Fruit fly (Drosophila melanogaster) whole organism, embryonic: ENCODE measurements around the gene Reg-2.
A peak's percentile ranks its signal among the peaks of the same experiment; 100 is the strongest.

Experiments used
- Abd-B ChIP-seq: fragments of 200-800 bp; sonication (Bioruptor generic); optimal IDR thresholded peaks from 2 replicates; lab custom pipeline; 2018; ENCODE audit warnings: missing biosample characterization, mild to moderate bottlenecking, missing genetic modification characterization, moderate library complexity
- Ada2b ChIP-seq: fragments of 200-800 bp; sonication (Bioruptor generic); IDR thresholded peaks from 2 replicates; pipeline ENCODE4 v1.3.6; 2022; ENCODE audit warnings: missing biosample characterization, missing genetic modification characterization
- BEAF-32 ChIP-seq: fragments of 200-800 bp; sonication (Bioruptor generic); optimal IDR thresholded peaks from 3 replicates; lab custom pipeline; 2017; ENCODE audit warnings: missing biosample characterization, missing genetic modification characterization, mild to moderate bottlenecking, moderate library complexity, missing genetic modification reagents
- CG1233 ChIP-seq: fragments of 200-800 bp; sonication (Bioruptor generic); optimal IDR thresholded peaks from 4 replicates; lab custom pipeline; 2018; ENCODE audit warnings: missing biosample characterization, mild to moderate bottlenecking, missing genetic modification characterization
- CG13123 ChIP-seq: fragments of 200-800 bp; sonication (Bioruptor generic); optimal IDR thresholded peaks from 2 replicates; lab custom pipeline; 2016; ENCODE audit warnings: missing biosample characterization, missing genetic modification characterization
- CG15601 ChIP-seq: fragments of 200-800 bp; sonication (Bioruptor generic); optimal IDR thresholded peaks from 3 replicates; lab custom pipeline; 2019; ENCODE audit warnings: missing biosample characterization, mild to moderate bottlenecking, missing genetic modification characterization, moderate library complexity
- CG1647 ChIP-seq: fragments of 200-800 bp; sonication (Bioruptor generic); optimal IDR thresholded peaks from 3 replicates; lab custom pipeline; 2016; ENCODE audit warnings: missing biosample characterization, missing genetic modification characterization
- CG16779 ChIP-seq: fragments of 200-800 bp; sonication (Bioruptor generic); IDR thresholded peaks from 2 replicates; pipeline ENCODE4 v1.3.6; 2022; ENCODE audit warnings: missing biosample characterization, missing genetic modification characterization
- CG17385 ChIP-seq: fragments of 200-800 bp; sonication (Bioruptor generic); optimal IDR thresholded peaks from 3 replicates; lab custom pipeline; 2018; ENCODE audit warnings: missing biosample characterization, mild to moderate bottlenecking, missing genetic modification characterization
- CG1832 ChIP-seq: fragments of 200-800 bp; sonication (Bioruptor generic); optimal IDR thresholded peaks from 2 replicates; lab custom pipeline; 2017; ENCODE audit warnings: missing biosample characterization, mild to moderate bottlenecking, missing genetic modification characterization, inconsistent platforms
- CG42726 ChIP-seq: fragments of 200-800 bp; sonication (Bioruptor generic); IDR thresholded peaks from 2 replicates; pipeline ENCODE4 v1.3.6; 2022; ENCODE audit warnings: missing biosample characterization, missing genetic modification characterization; ENCODE audit not compliant: partially characterized antibody
- CG5245 ChIP-seq: fragments of 200-800 bp; sonication (Bioruptor generic); optimal IDR thresholded peaks from 3 replicates; lab custom pipeline; 2016; ENCODE audit warnings: missing biosample characterization, missing genetic modification characterization
- CG6791 ChIP-seq: fragments of 200-800 bp; sonication (Bioruptor generic); IDR thresholded peaks from 3 replicates; pipeline ENCODE4 v1.3.6; 2022; ENCODE audit warnings: missing biosample characterization, missing genetic modification characterization; ENCODE audit not compliant: partially characterized antibody
- CG7372 ChIP-seq: fragments of 200-800 bp; sonication (Bioruptor generic); IDR thresholded peaks from 2 replicates; pipeline ENCODE4 v1.3.6; 2022; ENCODE audit warnings: missing biosample characterization, missing genetic modification characterization
- CG9609 ChIP-seq: fragments of 200-800 bp; sonication (Bioruptor generic); optimal IDR thresholded peaks from 3 replicates; lab custom pipeline; 2016; ENCODE audit warnings: missing biosample characterization, missing genetic modification characterization
- CrebB ChIP-seq: fragments of 200-800 bp; sonication (Bioruptor generic); optimal IDR thresholded peaks from 3 replicates; lab custom pipeline; 2018; ENCODE audit warnings: missing biosample characterization, mild to moderate bottlenecking, missing genetic modification characterization
- D ChIP-seq, 2 experiments: fragments of 200-800 bp in 1 of 2; fragments of >200 bp in 1 of 2; sonication (Bioruptor generic) in 1 of 2; optimal IDR thresholded peaks; 2 replicates in 1 of 2; 3 replicates in 1 of 2; lab custom pipeline; 2017; ENCODE audit warnings: mild to moderate bottlenecking in 1 of 2, missing biosample characterization in 1 of 2, missing genetic modification characterization in 1 of 2, missing genetic modification reagents in 1 of 2
- Dbx ChIP-seq: fragments of 200-800 bp; sonication (Bioruptor generic); IDR thresholded peaks from 3 replicates; pipeline ENCODE4 v1.3.6; 2022; ENCODE audit warnings: missing biosample characterization, missing genetic modification characterization
- Dip3 ChIP-seq: fragments of 200-800 bp; sonication (Bioruptor generic); optimal IDR thresholded peaks from 3 replicates; lab custom pipeline; 2016; ENCODE audit warnings: missing biosample characterization, missing genetic modification characterization
- Eip74EF ChIP-seq, 2 experiments: fragments of 200-800 bp in 1 of 2; fragments of >200 bp in 1 of 2; sonication (Bioruptor generic) in 1 of 2; optimal IDR thresholded peaks; 2 replicates each; lab custom pipeline; 2017 to 2019; ENCODE audit warnings: missing biosample characterization in 2 of 2, missing genetic modification characterization in 2 of 2, mild to moderate bottlenecking in 1 of 2, moderate library complexity in 1 of 2
- Fer2 ChIP-seq: fragments of 200-800 bp; sonication (Bioruptor generic); optimal IDR thresholded peaks from 2 replicates; lab custom pipeline; 2018; ENCODE audit warnings: missing biosample characterization, mild to moderate bottlenecking, missing genetic modification characterization, moderate library complexity
- HLH4C ChIP-seq: fragments of 200-800 bp; sonication (Bioruptor generic); IDR thresholded peaks from 3 replicates; pipeline ENCODE4 v1.3.6; 2022; ENCODE audit warnings: missing biosample characterization, missing genetic modification characterization; ENCODE audit not compliant: partially characterized antibody
- Lhr ChIP-seq: fragments of 200-800 bp; sonication (Bioruptor generic); optimal IDR thresholded peaks from 3 replicates; lab custom pipeline; 2017; ENCODE audit warnings: mild to moderate bottlenecking, missing biosample characterization, missing genetic modification reagents, missing genetic modification characterization
- Oaz ChIP-seq: fragments of 200-800 bp; sonication (Bioruptor generic); IDR thresholded peaks from 2 replicates; pipeline ENCODE4 v1.3.6; 2022; ENCODE audit warnings: missing biosample characterization, missing genetic modification characterization
- Optix ChIP-seq: fragments of 200-800 bp; sonication (Bioruptor generic); IDR thresholded peaks from 3 replicates; pipeline ENCODE4 v1.3.6; 2022; ENCODE audit warnings: missing biosample characterization, missing genetic modification characterization
- Rfx ChIP-seq: fragments of 200-800 bp; sonication (Bioruptor generic); IDR thresholded peaks from 2 replicates; pipeline ENCODE4 v1.3.6; 2022; ENCODE audit warnings: missing biosample characterization, missing genetic modification characterization
- Side ChIP-seq: fragments of 200-800 bp; sonication (Bioruptor generic); optimal IDR thresholded peaks from 2 replicates; lab custom pipeline; 2016; ENCODE audit warnings: missing biosample characterization, missing genetic modification characterization
- Sin3A ChIP-seq: fragments of >200 bp; optimal IDR thresholded peaks from 2 replicates; lab custom pipeline; 2018
- Sox100B ChIP-seq: fragments of 200-800 bp; sonication (Bioruptor generic); optimal IDR thresholded peaks from 3 replicates; lab custom pipeline; 2018; ENCODE audit warnings: missing biosample characterization, mild to moderate bottlenecking, missing genetic modification characterization
- Sry-β ChIP-seq: fragments of 200-800 bp; sonication (Bioruptor generic); optimal IDR thresholded peaks from 2 replicates; lab custom pipeline; 2018; ENCODE audit warnings: missing biosample characterization, mild to moderate bottlenecking, missing genetic modification characterization, moderate library complexity
- Sry-δ ChIP-seq: fragments of 200-800 bp; sonication (Bioruptor generic); optimal IDR thresholded peaks from 2 replicates; lab custom pipeline; 2016; ENCODE audit warnings: missing biosample characterization, missing genetic modification characterization
- TFAM ChIP-seq: fragments of 200-800 bp; sonication (Bioruptor generic); optimal IDR thresholded peaks from 2 replicates; lab custom pipeline; 2017; ENCODE audit warnings: missing biosample characterization, missing genetic modification characterization, inconsistent platforms
- YL-1 ChIP-seq: fragments of 200-800 bp; sonication (Bioruptor generic); optimal IDR thresholded peaks from 3 replicates; lab custom pipeline; 2017; ENCODE audit warnings: missing biosample characterization, mild to moderate bottlenecking, missing genetic modification characterization
- al ChIP-seq: fragments of 200-800 bp; sonication (Bioruptor generic); IDR thresholded peaks from 2 replicates; pipeline ENCODE4 v1.3.6; 2022; ENCODE audit warnings: missing biosample characterization, missing genetic modification characterization
- aop ChIP-seq: fragments of 200-800 bp; sonication (Bioruptor generic); IDR thresholded peaks from 2 replicates; pipeline ENCODE4 v1.3.6; 2022; ENCODE audit warnings: missing biosample characterization, missing genetic modification characterization
- caup ChIP-seq: fragments of 200-800 bp; sonication (Bioruptor generic); optimal IDR thresholded peaks from 3 replicates; lab custom pipeline; 2017; ENCODE audit warnings: missing biosample characterization, mild to moderate bottlenecking, missing genetic modification characterization, moderate library complexity; ENCODE audit not compliant: severe bottlenecking
- cg ChIP-seq: fragments of 200-800 bp; sonication (Bioruptor generic); optimal IDR thresholded peaks from 3 replicates; lab custom pipeline; 2019; ENCODE audit warnings: missing biosample characterization, mild to moderate bottlenecking, missing genetic modification characterization, moderate library complexity
- dm ChIP-seq: fragments of 200-800 bp; sonication (Bioruptor generic); optimal IDR thresholded peaks from 3 replicates; lab custom pipeline; 2016; ENCODE audit warnings: missing biosample characterization, missing genetic modification characterization
- gce ChIP-seq: fragments of 200-800 bp; sonication (Bioruptor generic); IDR thresholded peaks from 3 replicates; pipeline ENCODE4 v1.3.6; 2022; ENCODE audit warnings: missing biosample characterization, missing genetic modification characterization
- gt ChIP-seq: fragments of 200-800 bp; sonication (Bioruptor generic); IDR thresholded peaks from 2 replicates; pipeline ENCODE4 v1.3.6; 2022; ENCODE audit warnings: missing biosample characterization, missing genetic modification characterization
- h ChIP-seq: fragments of >200 bp; optimal IDR thresholded peaks from 2 replicates; lab custom pipeline; 2017
- jing ChIP-seq: fragments of 200-800 bp; sonication (Bioruptor generic); optimal IDR thresholded peaks from 2 replicates; lab custom pipeline; 2018; ENCODE audit warnings: missing biosample characterization, mild to moderate bottlenecking, missing genetic modification characterization
- jumu ChIP-seq: fragments of 200-800 bp; sonication (Bioruptor generic); optimal IDR thresholded peaks from 3 replicates; lab custom pipeline; 2016; ENCODE audit warnings: missing biosample characterization, missing genetic modification characterization
- lola ChIP-seq, 3 experiments: fragments of >200 bp in 2 of 3; fragments of 200-800 bp in 1 of 3; sonication (Bioruptor generic) in 1 of 3; optimal IDR thresholded peaks; 2 replicates each; lab custom pipeline; 2017 to 2019; ENCODE audit warnings: missing biosample characterization in 3 of 3, missing genetic modification characterization in 3 of 3, mild to moderate bottlenecking in 1 of 3, moderate library complexity in 1 of 3
- nerfin-1 ChIP-seq: fragments of 200-800 bp; sonication (Bioruptor generic); optimal IDR thresholded peaks from 3 replicates; lab custom pipeline; 2019; ENCODE audit warnings: missing biosample characterization, mild to moderate bottlenecking, missing genetic modification characterization, moderate library complexity
- schlank ChIP-seq: fragments of 200-800 bp; sonication (Bioruptor generic); optimal IDR thresholded peaks from 2 replicates; lab custom pipeline; 2018; ENCODE audit warnings: missing biosample characterization, mild to moderate bottlenecking, missing genetic modification characterization
- scrt ChIP-seq: fragments of 200-800 bp; sonication (Bioruptor generic); optimal IDR thresholded peaks from 2 replicates; lab custom pipeline; 2018; ENCODE audit warnings: missing biosample characterization, mild to moderate bottlenecking, missing genetic modification characterization, moderate library complexity
- sob ChIP-seq: fragments of 200-800 bp; sonication (Bioruptor generic); IDR thresholded peaks from 2 replicates; pipeline ENCODE4 v1.3.6; 2022; ENCODE audit warnings: missing biosample characterization, missing genetic modification characterization
- sr ChIP-seq: fragments of 200-800 bp; sonication (Bioruptor generic); IDR thresholded peaks from 3 replicates; pipeline ENCODE4 v1.3.6; 2022; ENCODE audit warnings: missing biosample characterization, missing genetic modification characterization
- tap ChIP-seq: fragments of 200-800 bp; optimal IDR thresholded peaks from 3 replicates; lab custom pipeline; 2019; ENCODE audit warnings: missing biosample characterization, mild to moderate bottlenecking, missing genetic modification characterization, moderate library complexity
- vnd ChIP-seq: fragments of 200-800 bp; sonication (Bioruptor generic); IDR thresholded peaks from 3 replicates; pipeline ENCODE4 v1.3.6; 2022; ENCODE audit warnings: missing biosample characterization, missing genetic modification characterization; ENCODE audit not compliant: partially characterized antibody

Gene Reg-2

DNA sequence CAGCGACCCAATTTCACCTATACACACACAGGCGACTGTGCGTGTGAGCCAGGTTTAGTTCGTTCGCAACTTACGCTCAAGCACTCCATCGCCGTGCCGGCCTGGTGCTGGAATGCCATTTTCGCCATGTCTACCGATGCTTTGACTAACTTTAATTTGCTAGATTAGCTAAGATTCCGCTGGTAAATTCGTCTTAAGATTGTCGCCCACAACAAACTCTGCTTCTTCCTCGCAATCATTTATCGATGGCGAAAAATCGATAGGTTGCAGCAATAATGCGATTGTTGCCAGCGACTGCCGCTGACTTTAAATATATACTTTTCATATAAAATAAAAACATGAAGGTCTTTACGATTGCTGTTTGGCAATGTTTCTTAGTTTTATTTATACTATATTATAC is 46.3 kb upstream of the Reg-2 start, which contains the start of gene CG3402 (continued):
- TF ChIP-seq CrebB (tag; lab: Kevin White, UChicago) (no peak), cg (GFP tag; lab: Kevin White, UChicago) (peak; percentile 75), gt (GFP tag; lab: Robert Waterston, UW) (no peak), D (optimal IDR thresholded peaks at IDR 0.05; lab: Kevin White, UChicago) (no peak), D (GFP tag; optimal IDR thresholded peaks at IDR 0.05; lab: Kevin White, UChicago) (no peak), gce (GFP tag; lab: Robert Waterston, UW) (no peak), Lhr (GFP tag; lab: Kevin White, UChicago) (no peak), Rfx (GFP tag; lab: Robert Waterston, UW) (no peak), Eip74EF (GFP tag; optimal IDR thresholded peaks at IDR 0.05; lab: Kevin White, UChicago) (no peak), scrt (GFP tag; lab: Kevin White, UChicago) (no peak), CG15601 (tag; lab: Kevin White, UChicago) (no peak), Sry-δ (GFP tag; lab: Kevin White, UChicago) (peak; percentile 45), CG17385 (GFP tag; lab: Kevin White, UChicago) (peak; percentile 98), TFAM (no peak), CG16779 (GFP tag; lab: Robert Waterston, UW) (no peak), BEAF-32 (peak; percentile 70), CG9609 (GFP tag; lab: Kevin White, UChicago) (no peak), CG13123 (no peak), Sox100B (GFP tag; lab: Kevin White, UChicago) (no peak), Optix (GFP tag; lab: Robert Waterston, UW) (no peak), schlank (tag; lab: Kevin White, UChicago) (no peak), CG1832 (GFP tag; lab: Kevin White, UChicago) (no peak), CG7372 (GFP tag; lab: Robert Waterston, UW) (no peak), vnd (GFP tag; lab: Robert Waterston, UW) (peak; percentile 65), caup (GFP tag; lab: Kevin White, UChicago) (no peak), Dip3 (no peak), aop (no peak), jumu (GFP tag; lab: Kevin White, UChicago) (no peak), al (no peak), YL-1 (GFP tag; lab: Kevin White, UChicago) (peak; percentile 47), Side (GFP tag; lab: Kevin White, UChicago) (no peak), Sry-β (GFP tag; lab: Kevin White, UChicago) (no peak), lola (GFP tag; optimal IDR thresholded peaks at IDR 0.05; lab: Kevin White, UChicago) (no peak), Ada2b (GFP tag; lab: Robert Waterston, UW) (no peak), CG6791 (GFP tag; lab: Robert Waterston, UW) (peak; percentile 63; the same call in 2 of the 3 replicates), jing (GFP tag; lab: Kevin White, UChicago) (no peak), Fer2 (tag; lab: Kevin White, UChicago) (no peak), sr (0 out of 3 replicates have a peak, but pooled peaks have one; percentile 43), nerfin-1 (tag; lab: Kevin White, UChicago) (peak; percentile 19), Oaz (GFP tag; lab: Robert Waterston, UW) (no peak), h (lab: Kevin White, UChicago) (no peak), tap (tag; lab: Kevin White, UChicago) (no peak), sob (0 out of 2 replicates have a peak, but pooled peaks have one; percentile 9), dm (GFP tag; lab: Kevin White, UChicago) (no peak), CG1233 (GFP tag; lab: Kevin White, UChicago) (no peak), CG1647 (GFP tag; lab: Kevin White, UChicago) (no peak), HLH4C (GFP tag; lab: Robert Waterston, UW) (peak; percentile 85), CG5245 (GFP tag; lab: Kevin White, UChicago) (no peak), CG42726 (GFP tag; lab: Robert Waterston, UW) (no peak), Sin3A (lab: Kevin White, UChicago) (peak; percentile 4), Abd-B (GFP tag; lab: Kevin White, UChicago) (no peak), Dbx (GFP tag; lab: Robert Waterston, UW) (no peak)
